Worm (Caenorhabditis elegans) whole organism, mixed stage, embryonic: ENCODE measurements around the gene K06A9.1.

Experiments
- M03D4.4 ChIP-seq: sonication (generic microtip); optimal IDR thresholded peaks from 2 replicates; lab custom pipeline; 2017; ENCODE audit warnings: mild to moderate bottlenecking, missing genetic modification characterization, missing compliant biosample characterization
- bed-3 ChIP-seq: fragments of 200-800 bp; sonication (Bioruptor generic); optimal IDR thresholded peaks from 3 replicates; lab custom pipeline; 2018; ENCODE audit warnings: mild to moderate bottlenecking, missing genetic modification characterization, moderate library complexity, missing compliant biosample characterization
- blmp-1 ChIP-seq: fragments of 150-350 bp; optimal IDR thresholded peaks from 2 replicates; lab custom pipeline; 2014; ENCODE audit warnings: missing biosample characterization, missing genetic modification characterization
- ceh-39 ChIP-seq: fragments of 150-350 bp; optimal IDR thresholded peaks from 2 replicates; lab custom pipeline; 2014; ENCODE audit warnings: missing biosample characterization, missing genetic modification characterization
- ceh-43 ChIP-seq: fragments of 200-800 bp; sonication (Bioruptor generic); optimal IDR thresholded peaks from 2 replicates; lab custom pipeline; 2018; ENCODE audit warnings: mild to moderate bottlenecking, missing genetic modification characterization, moderate library complexity, missing compliant biosample characterization
- ceh-83 ChIP-seq: fragments of 200-800 bp; sonication (Bioruptor generic); optimal IDR thresholded peaks from 2 replicates; lab custom pipeline; 2018; ENCODE audit warnings: mild to moderate bottlenecking, missing genetic modification characterization, missing compliant biosample characterization
- ces-1 ChIP-seq: fragments of 150-350 bp; optimal IDR thresholded peaks from 2 replicates; lab custom pipeline; 2014; ENCODE audit warnings: missing biosample characterization, missing genetic modification reagents, missing genetic modification characterization
- cnd-1 ChIP-seq: fragments of 200-800 bp; sonication (Bioruptor generic); optimal IDR thresholded peaks from 2 replicates; lab custom pipeline; 2018; ENCODE audit warnings: mild to moderate bottlenecking, missing genetic modification characterization, missing compliant biosample characterization
- drap-1 ChIP-seq: fragments of 200-800 bp; sonication (Bioruptor generic); optimal IDR thresholded peaks from 3 replicates; lab custom pipeline; 2018; ENCODE audit warnings: mild to moderate bottlenecking, missing genetic modification characterization, missing compliant biosample characterization
- elt-3 ChIP-seq: fragments of 150-350 bp; optimal IDR thresholded peaks from 2 replicates; lab custom pipeline; 2014; ENCODE audit warnings: missing biosample characterization, missing genetic modification characterization
- flh-1 ChIP-seq: fragments of 200-800 bp; sonication (Bioruptor generic); optimal IDR thresholded peaks from 2 replicates; lab custom pipeline; 2018; ENCODE audit warnings: mild to moderate bottlenecking, missing genetic modification characterization, moderate library complexity, missing compliant biosample characterization
- ham-2 ChIP-seq: fragments of 200-800 bp; sonication (Bioruptor generic); optimal IDR thresholded peaks from 2 replicates; lab custom pipeline; 2018; ENCODE audit warnings: mild to moderate bottlenecking, missing genetic modification characterization, missing compliant biosample characterization
- hlh-1 ChIP-seq: fragments of 150-350 bp; optimal IDR thresholded peaks from 2 replicates; lab custom pipeline; 2014; ENCODE audit warnings: missing biosample characterization, missing genetic modification reagents, missing genetic modification characterization
- lin-13 ChIP-seq: fragments of 150-350 bp; optimal IDR thresholded peaks from 2 replicates; lab custom pipeline; 2014; ENCODE audit warnings: missing biosample characterization, missing genetic modification characterization
- lin-32 ChIP-seq: fragments of 200-800 bp; sonication (Bioruptor generic); optimal IDR thresholded peaks from 2 replicates; lab custom pipeline; 2018; ENCODE audit warnings: mild to moderate bottlenecking, missing genetic modification characterization, missing compliant biosample characterization
- mab-5 ChIP-seq: fragments of 150-350 bp; optimal IDR thresholded peaks from 2 replicates; lab custom pipeline; 2014; ENCODE audit warnings: missing biosample characterization, missing genetic modification characterization
- mep-1 ChIP-seq: fragments of 150-350 bp; optimal IDR thresholded peaks from 2 replicates; lab custom pipeline; 2017; ENCODE audit warnings: missing biosample characterization, missing genetic modification reagents, missing genetic modification characterization, inconsistent platforms
- mls-2 ChIP-seq: sonication (generic microtip); optimal IDR thresholded peaks from 2 replicates; lab custom pipeline; 2016; ENCODE audit warnings: mild to moderate bottlenecking, missing genetic modification characterization, moderate library complexity, missing compliant biosample characterization
- nhr-12 ChIP-seq: fragments of 150-350 bp; optimal IDR thresholded peaks from 2 replicates; lab custom pipeline; 2014; ENCODE audit warnings: missing biosample characterization, missing genetic modification characterization
- nhr-2 ChIP-seq: fragments of 150-350 bp; optimal IDR thresholded peaks from 2 replicates; lab custom pipeline; 2014; ENCODE audit warnings: missing biosample characterization, missing genetic modification characterization
- nhr-237 ChIP-seq: fragments of 150-350 bp; optimal IDR thresholded peaks from 2 replicates; lab custom pipeline; 2014; ENCODE audit warnings: missing biosample characterization, missing genetic modification characterization
- sem-2 ChIP-seq: fragments of 200-800 bp; sonication (Bioruptor generic); optimal IDR thresholded peaks from 2 replicates; lab custom pipeline; 2018; ENCODE audit warnings: mild to moderate bottlenecking, missing genetic modification characterization, missing compliant biosample characterization
- snpc-4 ChIP-seq: fragments of 150-350 bp; optimal IDR thresholded peaks from 2 replicates; lab custom pipeline; 2014; ENCODE audit warnings: missing biosample characterization, missing genetic modification characterization
- sptf-1 ChIP-seq: sonication (generic microtip); optimal IDR thresholded peaks from 2 replicates; lab custom pipeline; 2017; ENCODE audit warnings: mild to moderate bottlenecking, missing genetic modification characterization, moderate library complexity, missing compliant biosample characterization
- tbx-8 ChIP-seq: fragments of 200-800 bp; sonication (Bioruptor generic); optimal IDR thresholded peaks from 2 replicates; lab custom pipeline; 2018; ENCODE audit warnings: mild to moderate bottlenecking, missing genetic modification characterization, moderate library complexity, missing compliant biosample characterization
- unc-120 ChIP-seq: sonication (generic microtip); optimal IDR thresholded peaks from 2 replicates; lab custom pipeline; 2017; ENCODE audit warnings: missing genetic modification characterization, missing compliant biosample characterization; ENCODE audit not compliant: poor library complexity, severe bottlenecking
- unc-39 ChIP-seq: fragments of 150-350 bp; optimal IDR thresholded peaks from 2 replicates; lab custom pipeline; 2014; ENCODE audit warnings: missing biosample characterization, missing genetic modification characterization
- unc-62 ChIP-seq: fragments of 150-350 bp; optimal IDR thresholded peaks from 2 replicates; lab custom pipeline; 2014; ENCODE audit warnings: missing biosample characterization, missing genetic modification reagents, missing genetic modification characterization

The K06A9.1 gene

DNA sequence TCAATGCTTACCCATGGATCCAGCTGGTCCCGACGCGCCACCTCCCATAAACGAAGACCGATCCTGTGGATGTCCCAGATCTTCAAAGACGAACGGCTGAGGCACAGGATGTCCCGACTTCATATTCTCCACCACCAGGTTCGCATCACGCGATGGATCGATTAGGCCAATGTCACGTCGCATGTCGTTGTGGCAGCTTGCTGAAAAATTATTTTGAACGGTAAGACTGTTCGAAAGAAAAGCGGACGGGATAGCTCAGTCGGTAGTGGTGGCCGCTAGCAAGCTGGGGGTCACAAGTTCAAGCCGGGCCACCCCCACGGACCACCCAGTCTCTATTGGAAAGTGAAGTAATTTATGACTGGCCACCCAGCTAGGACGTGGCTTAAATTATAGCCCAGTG lies 34.2 kb upstream of the K06A9.1 start:
- TF ChIP-seq bed-3 (GFP tag; lab: Kevin White, UChicago) = no peak
- TF ChIP-seq M03D4.4 (tag; lab: Kevin White, UChicago) = no peak
- no peak for TF ChIP-seq lin-32 (GFP tag; lab: Kevin White, UChicago)
- no peak for TF ChIP-seq ceh-83
- no peak for TF ChIP-seq snpc-4 (tag; lab: Kevin White, UChicago)
- TF ChIP-seq sptf-1 = no peak
- no peak for TF ChIP-seq unc-62 (GFP tag; lab: Kevin White, UChicago)
- no peak for TF ChIP-seq nhr-2 (tag; lab: Kevin White, UChicago)
- TF ChIP-seq ceh-39 (tag; lab: Kevin White, UChicago) = no peak
- TF ChIP-seq unc-39 (tag; lab: Kevin White, UChicago) = no peak
- TF ChIP-seq mls-2 (tag; lab: Kevin White, UChicago) = no peak
- no peak for TF ChIP-seq flh-1 (GFP tag; lab: Kevin White, UChicago)
- no peak for TF ChIP-seq drap-1 (GFP tag; lab: Kevin White, UChicago)
- TF ChIP-seq, all 35 proteins: peak for 0

- TF ChIP-seq ceh-43 (GFP tag; lab: Kevin White, UChicago) (no peak), ham-2 (no peak), M03D4.4 (tag; lab: Kevin White, UChicago) (no peak), unc-39 (tag; lab: Kevin White, UChicago) (no peak), cnd-1 (tag; lab: Kevin White, UChicago) (no peak)
- TF ChIP-seq, all 35 proteins: peak for 0
These were observed 30.7 kb upstream of the K06A9.1 start for ce11 chrX:1516574-1516973.

- TF ChIP-seq nhr-2 (tag; lab: Kevin White, UChicago) (no peak), unc-120 (tag; lab: Kevin White, UChicago) (peak; percentile 4)
These were observed 29.8 kb upstream of the K06A9.1 start for ce11 chrX:1517519-1517918.

DNA sequence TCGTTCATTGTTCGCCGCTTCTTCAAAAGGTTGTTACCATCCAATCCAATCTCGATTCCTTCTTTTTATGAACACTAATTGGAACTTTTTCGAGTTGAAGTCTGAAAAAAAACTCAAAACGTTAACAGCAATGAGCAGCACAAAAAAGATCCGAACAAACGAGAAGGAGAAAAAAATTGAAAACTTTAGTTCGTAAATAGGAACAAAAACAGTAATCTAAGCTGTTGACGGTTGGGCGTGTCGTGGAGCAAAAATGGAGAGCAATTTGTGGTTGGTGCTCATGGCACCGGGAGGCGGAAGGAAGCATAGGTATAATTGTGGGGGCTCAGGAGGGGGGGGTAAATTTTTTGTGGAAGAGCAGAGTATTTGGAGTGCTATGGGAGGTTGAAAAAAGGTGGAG lies 25.9 kb upstream of the K06A9.1 start, which contains the start of gene toca-1:
TSS of gene toca-1 (minus strand) at position 101 of the 400 bp plus-strand sequence.
- TF ChIP-seq nhr-12 (tag; lab: Kevin White, UChicago) (no peak), ceh-83 (no peak), unc-62 (GFP tag; lab: Kevin White, UChicago) (no peak), hlh-1 (no peak), unc-39 (tag; lab: Kevin White, UChicago) (no peak)

- TF ChIP-seq ceh-83 (no peak), sptf-1 (peak; percentile 2), drap-1 (GFP tag; lab: Kevin White, UChicago) (no peak), elt-3 (no peak), unc-39 (tag; lab: Kevin White, UChicago) (no peak), lin-13 (tag; lab: Kevin White, UChicago) (no peak), ceh-43 (GFP tag; lab: Kevin White, UChicago) (no peak), tbx-8 (GFP tag; lab: Kevin White, UChicago) (no peak), mls-2 (tag; lab: Kevin White, UChicago) (no peak), mab-5 (tag; lab: Kevin White, UChicago) (no peak), ces-1 (GFP tag; lab: Kevin White, UChicago) (peak; percentile 5), ceh-39 (tag; lab: Kevin White, UChicago) (no peak), blmp-1 (tag; lab: Kevin White, UChicago) (no peak), unc-120 (tag; lab: Kevin White, UChicago) (peak; percentile 68), nhr-237 (tag; lab: Kevin White, UChicago) (no peak), mep-1 (tag; lab: Kevin White, UChicago) (no peak), nhr-12 (tag; lab: Kevin White, UChicago) (no peak), cnd-1 (tag; lab: Kevin White, UChicago) (no peak), unc-62 (GFP tag; lab: Kevin White, UChicago) (peak; percentile 1), sem-2 (GFP tag; lab: Kevin White, UChicago) (no peak), lin-32 (GFP tag; lab: Kevin White, UChicago) (no peak), M03D4.4 (tag; lab: Kevin White, UChicago) (no peak), hlh-1 (peak; percentile 71), nhr-2 (tag; lab: Kevin White, UChicago) (no peak)
These were observed 25.2 kb upstream of the K06A9.1 start for ce11 chrX:1522068-1522467.

DNA sequence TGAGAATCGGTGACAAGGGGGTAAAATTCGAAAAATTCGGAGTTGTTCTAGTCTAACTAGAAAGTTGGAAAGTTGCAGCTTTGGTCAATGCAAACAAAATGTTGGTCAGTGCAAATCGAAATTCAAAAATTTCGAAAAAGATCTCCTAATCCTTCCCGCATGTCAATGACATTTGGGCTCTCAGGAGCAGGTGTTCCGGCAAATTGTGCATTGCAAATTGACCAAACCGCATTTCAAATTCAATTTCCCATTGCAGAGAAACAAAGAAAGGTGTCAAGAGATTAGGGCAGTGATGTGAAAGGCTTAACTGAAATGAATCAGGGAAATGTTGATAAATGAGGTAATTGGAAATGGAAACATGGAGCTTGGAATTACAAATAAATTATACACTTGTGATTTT lies 24.0 kb upstream of the K06A9.1 start:
- TF ChIP-seq hlh-1 = peak; percentile 47
- no peak for TF ChIP-seq mep-1 (tag; lab: Kevin White, UChicago)
- peak; percentile 74 for TF ChIP-seq ces-1 (GFP tag; lab: Kevin White, UChicago)
- no peak for TF ChIP-seq unc-120 (tag; lab: Kevin White, UChicago)
- TF ChIP-seq, all 35 proteins: peak for 2
